Fruit fly (Drosophila melanogaster): ENCODE data around the gene CG46513.
"Not testable (repeated sequence)": the region's sequence is repeated elsewhere in the genome, so short reads cannot be mapped to it uniquely, and the experiment has no call there.

DNA sequence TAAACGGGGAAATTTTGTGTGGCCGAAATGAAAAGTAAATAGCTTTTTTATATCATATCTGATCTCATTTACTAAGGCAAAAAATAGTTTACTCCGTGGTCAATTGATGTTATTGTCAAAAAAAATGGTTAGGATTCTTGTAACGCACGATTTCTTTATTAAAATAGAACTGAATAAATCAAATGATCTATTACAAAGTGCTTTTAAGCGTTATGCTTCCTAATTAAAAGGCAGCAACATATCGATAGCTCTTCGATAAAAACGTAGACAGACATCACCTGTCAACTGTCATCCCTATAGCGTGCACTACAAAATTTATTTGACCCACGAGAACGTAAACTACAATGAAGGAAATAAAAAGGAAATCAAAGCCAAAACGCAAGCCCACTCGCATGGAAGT, 49.2 kb downstream of the CG46513 start, which contains the start of gene CG46521:
- not testable (repeated sequence) for TF ChIP-seq OdsH (GFP tag; optimal IDR thresholded peaks at IDR 0.05); Ets96B (tag; optimal IDR thresholded peaks at IDR 0.05)
